Fruit fly (Drosophila melanogaster): ENCODE data around the gene ScsbetaA.
A peak's percentile ranks its signal among the peaks of the same experiment; 100 is the strongest.

Gene ScsbetaA

dm6 chr3R:8962860-8963755 lies 24.6 kb downstream of the ScsbetaA start, which contains the start of gene ich (continued):
- peak; percentile 6 for TF ChIP-seq ac (GFP tag; optimal IDR thresholded peaks at IDR 0.05)
- no peak for TF ChIP-seq PHDP (tag; optimal IDR thresholded peaks at IDR 0.05)
- TF ChIP-seq zfh1 (GFP tag; IDR thresholded peaks at IDR 0.05): 0 out of 3 replicates have a peak, but pooled peaks have one; percentile 5
- peak; percentile 27; the same call in 1 of the 3 replicates for TF ChIP-seq ci (GFP tag; IDR thresholded peaks at IDR 0.05)
- TF ChIP-seq Blimp-1 (GFP tag; optimal IDR thresholded peaks at IDR 0.05): peak; percentile 30
- peak; percentile 22 for TF ChIP-seq CG8924 (tag; optimal IDR thresholded peaks at IDR 0.05)
- peak; percentile 81; the same call in 1 of the 2 replicates for TF ChIP-seq chm (GFP tag; IDR thresholded peaks at IDR 0.05)
- TF ChIP-seq CG17829 (tag; optimal IDR thresholded peaks at IDR 0.05): peak; percentile 10
- no peak for TF ChIP-seq Hmr (GFP tag; optimal IDR thresholded peaks at IDR 0.05)
- peak; percentile 70 for TF ChIP-seq pros (GFP tag; optimal IDR thresholded peaks at IDR 0.05)
- peak; percentile 98 for TF ChIP-seq CG5180 (GFP tag; optimal IDR thresholded peaks at IDR 0.05)
- peak; percentile 87 for TF ChIP-seq Jarid2 (GFP tag; optimal IDR thresholded peaks at IDR 0.05)
- no peak for TF ChIP-seq bcd (GFP tag; optimal IDR thresholded peaks at IDR 0.05)
- peak in 1 of 2 experiments; percentile 48 for TF ChIP-seq tll (GFP tag; optimal IDR thresholded peaks at IDR 0.05)
- no peak for TF ChIP-seq CG7745 (tag; optimal IDR thresholded peaks at IDR 0.05)
- peak; percentile 48; the same call in 1 of the 2 replicates for TF ChIP-seq CG8765 (GFP tag; IDR thresholded peaks at IDR 0.05)
- TF ChIP-seq Adf1 (GFP tag; IDR thresholded peaks at IDR 0.05): peak; percentile 85
- TF ChIP-seq kni (GFP tag; optimal IDR thresholded peaks at IDR 0.05): peak; percentile 34
- peak; percentile 57 for TF ChIP-seq cg (GFP tag; optimal IDR thresholded peaks at IDR 0.05)
- TF ChIP-seq CG2199 (GFP tag; IDR thresholded peaks at IDR 0.05): peak; percentile 77; the same call in 1 of the 3 replicates
- 0 out of 3 replicates have a peak, but pooled peaks have one; percentile 6 for TF ChIP-seq ken (GFP tag; IDR thresholded peaks at IDR 0.05)
- no peak for TF ChIP-seq BtbVII (GFP tag; optimal IDR thresholded peaks at IDR 0.05)
- TF ChIP-seq chinmo (GFP tag; IDR thresholded peaks at IDR 0.05; ENCODE audit: partially characterized antibody): 0 out of 4 replicates have a peak, but pooled peaks have one; percentile 40
- TF ChIP-seq HLHmδ (GFP tag; optimal IDR thresholded peaks at IDR 0.05): peak; percentile 43
- TF ChIP-seq mirr (GFP tag; optimal IDR thresholded peaks at IDR 0.05): no peak
- no peak for TF ChIP-seq CG43689 (GFP tag; IDR thresholded peaks at IDR 0.05)

dm6 chr3R:8963756-8964342 lies 25.3 kb downstream of the ScsbetaA start:
- TF ChIP-seq CG32767 (GFP tag; IDR thresholded peaks at IDR 0.05) (no peak), zen2 (GFP tag; IDR thresholded peaks at IDR 0.05; ENCODE audit: partially characterized antibody) (no peak), HHEX (GFP tag; optimal IDR thresholded peaks at IDR 0.05) (no peak), Xrp1 (GFP tag; IDR thresholded peaks at IDR 0.05) (peak; percentile 62), Eip74EF (GFP tag; optimal IDR thresholded peaks at IDR 0.05) (peak in 1 of 2 experiments; percentile 14), HmgD (GFP tag; optimal IDR thresholded peaks at IDR 0.05) (no peak), lbe (GFP tag; optimal IDR thresholded peaks at IDR 0.05) (no peak), tgo (GFP tag; IDR thresholded peaks at IDR 0.05) (peak; percentile 69), GATAe (GFP tag; conservative IDR thresholded peaks at IDR 0.05) (no peak), Drgx (GFP tag; IDR thresholded peaks at IDR 0.05) (0 out of 2 replicates have a peak, but pooled peaks have one; percentile 20), dati (GFP tag; IDR thresholded peaks at IDR 0.05) (no peak), CG17829 (tag; optimal IDR thresholded peaks at IDR 0.05) (peak; percentile 32), kni (GFP tag; optimal IDR thresholded peaks at IDR 0.05) (no peak), CG4730 (GFP tag; IDR thresholded peaks at IDR 0.05) (0 out of 2 replicates have a peak, but pooled peaks have one; percentile 35), vvl (GFP tag; IDR thresholded peaks at IDR 0.05) (peak; percentile 74), CG17361 (GFP tag; IDR thresholded peaks at IDR 0.05) (peak; percentile 46; the same call in 1 of the 3 replicates), jing (GFP tag; optimal IDR thresholded peaks at IDR 0.05) (no peak), bcd (GFP tag; optimal IDR thresholded peaks at IDR 0.05) (peak; percentile 19), CG9797 (GFP tag; optimal IDR thresholded peaks at IDR 0.05) (no peak), ranshi (GFP tag; IDR thresholded peaks at IDR 0.05) (no peak), Sox100B (GFP tag; optimal IDR thresholded peaks at IDR 0.05) (peak; percentile 18), luna (GFP tag; optimal IDR thresholded peaks at IDR 0.05) (no peak), CG1603 (tag; optimal IDR thresholded peaks at IDR 0.05) (peak; percentile 64)
